Fruit fly (Drosophila melanogaster): ENCODE data around the gene Pdha.

Pdha gene

DNA sequence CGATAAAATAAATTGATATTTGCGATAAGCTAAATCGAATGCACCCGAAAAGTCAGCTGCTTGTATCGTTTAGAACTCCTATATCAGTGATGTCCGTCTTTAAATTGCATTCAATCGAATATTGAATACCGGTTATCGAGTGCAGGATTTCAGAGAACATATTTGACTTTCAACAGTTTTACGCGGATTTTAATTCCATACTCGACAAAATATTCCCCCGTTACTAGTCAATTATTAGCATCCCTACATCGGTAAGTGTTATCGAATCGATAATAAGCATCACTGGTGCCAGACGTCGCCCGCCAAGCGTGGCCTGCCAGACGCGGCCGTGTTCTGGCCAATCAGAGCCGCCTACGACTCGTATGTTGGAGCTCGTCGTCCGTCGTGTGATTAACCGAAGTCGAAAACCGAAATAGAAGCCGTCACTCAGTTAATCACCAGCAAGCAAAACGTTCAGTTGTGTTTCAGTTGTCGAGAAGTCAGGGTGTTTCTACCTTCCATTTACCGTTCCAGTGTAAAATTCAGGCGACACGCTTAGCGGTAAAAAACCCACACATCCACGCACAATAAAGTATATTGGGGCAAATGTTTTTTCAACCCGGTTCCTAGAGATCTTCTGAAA, 14.2 kb upstream of the Pdha start, which contains the start of gene ctp (continued):
- no peak for TF ChIP-seq CG2875 (GFP tag; optimal IDR thresholded peaks at IDR 0.05)
- TF ChIP-seq inv (GFP tag; IDR thresholded peaks at IDR 0.05; ENCODE audit: partially characterized antibody), result peak; percentile 43; the same call in 1 of the 2 replicates
- no peak for TF ChIP-seq Hey (tag; optimal IDR thresholded peaks at IDR 0.05)
- no peak for TF ChIP-seq CG2199 (GFP tag; IDR thresholded peaks at IDR 0.05)
- TF ChIP-seq Nf-YC (tag; optimal IDR thresholded peaks at IDR 0.05), result peak; percentile 100
- TF ChIP-seq pum (GFP tag; optimal IDR thresholded peaks at IDR 0.05), result peak; percentile 1
- TF ChIP-seq Med (GFP tag), result peak; percentile 88
- TF ChIP-seq gem (tag; optimal IDR thresholded peaks at IDR 0.05), result peak; percentile 55
- peak; percentile 34 for TF ChIP-seq CG8388 (GFP tag; optimal IDR thresholded peaks at IDR 0.05)
- TF ChIP-seq klu (GFP tag; IDR thresholded peaks at IDR 0.05), result peak; percentile 36; the same call in 1 of the 2 replicates
- TF ChIP-seq CG16779 (GFP tag; IDR thresholded peaks at IDR 0.05), result no peak
- no peak for TF ChIP-seq danr (GFP tag; IDR thresholded peaks at IDR 0.05)
- peak; percentile 35 for TF ChIP-seq eyg (GFP tag; optimal IDR thresholded peaks at IDR 0.05)
- TF ChIP-seq scrt (GFP tag; optimal IDR thresholded peaks at IDR 0.05), result peak; percentile 52
- TF ChIP-seq crc (GFP tag; optimal IDR thresholded peaks at IDR 0.05), result no peak
- no peak for TF ChIP-seq CG16815 (GFP tag; optimal IDR thresholded peaks at IDR 0.05)
- TF ChIP-seq HLH3B (GFP tag; IDR thresholded peaks at IDR 0.05), result peak; percentile 17; the same call in 1 of the 2 replicates
- TF ChIP-seq Trl (optimal IDR thresholded peaks at IDR 0.05), result no peak
- TF ChIP-seq Trl (GFP tag; optimal IDR thresholded peaks at IDR 0.05), result peak; percentile 48
- peak; percentile 12 for TF ChIP-seq ash1 (GFP tag; optimal IDR thresholded peaks at IDR 0.05)
- peak in 1 of 3 experiments; percentile 40 for TF ChIP-seq Stat92E (GFP tag; optimal IDR thresholded peaks at IDR 0.05)
- peak; percentile 13 for TF ChIP-seq org-1 (GFP tag; optimal IDR thresholded peaks at IDR 0.05)
- TF ChIP-seq CG33557 (GFP tag; optimal IDR thresholded peaks at IDR 0.05), result peak; percentile 19
- TF ChIP-seq CG18262 (tag; optimal IDR thresholded peaks at IDR 0.05), result peak; percentile 30
- TF ChIP-seq CG34422 (GFP tag; IDR thresholded peaks at IDR 0.05), result peak; percentile 67; the same call in 1 of the 3 replicates
- peak; percentile 58 for TF ChIP-seq bbx (GFP tag; IDR thresholded peaks at IDR 0.05; ENCODE audit: partially characterized antibody)
- TF ChIP-seq sd (tag; optimal IDR thresholded peaks at IDR 0.05), result peak; percentile 8
- TF ChIP-seq hb (GFP tag; IDR thresholded peaks at IDR 0.05; ENCODE audit: partially characterized antibody), result peak; percentile 69; the same call in 1 of the 3 replicates
- TF ChIP-seq CG6683 (GFP tag; optimal IDR thresholded peaks at IDR 0.05), result no peak
- no peak for TF ChIP-seq en (GFP tag; optimal IDR thresholded peaks at IDR 0.05)
- peak; percentile 25 for TF ChIP-seq dmrt11E (tag; optimal IDR thresholded peaks at IDR 0.05)
- peak; percentile 36 for TF ChIP-seq zf30C (GFP tag; optimal IDR thresholded peaks at IDR 0.05)
- TF ChIP-seq CG13775 (GFP tag; optimal IDR thresholded peaks at IDR 0.05), result peak; percentile 44
- TF ChIP-seq CG17829 (tag; optimal IDR thresholded peaks at IDR 0.05), result peak; percentile 56
- peak; percentile 49 for TF ChIP-seq CG14710 (tag; optimal IDR thresholded peaks at IDR 0.05)
- peak; percentile 91 for TF ChIP-seq sens (GFP tag)
- peak; percentile 35 for TF ChIP-seq Hr3 (GFP tag; optimal IDR thresholded peaks at IDR 0.05)
- peak; percentile 23 for TF ChIP-seq CG33213 (GFP tag; optimal IDR thresholded peaks at IDR 0.05)
- peak; percentile 3 for TF ChIP-seq CG30020 (tag; optimal IDR thresholded peaks at IDR 0.05)
- TF ChIP-seq shn (GFP tag; optimal IDR thresholded peaks at IDR 0.05), result peak; percentile 52
- TF ChIP-seq maf-S (GFP tag; optimal IDR thresholded peaks at IDR 0.05), result peak; percentile 23
- peak; percentile 40 for TF ChIP-seq CG12155 (GFP tag; optimal IDR thresholded peaks at IDR 0.05)
- peak in 1 of 2 experiments; percentile 59 for TF ChIP-seq tll (GFP tag; optimal IDR thresholded peaks at IDR 0.05)
- TF ChIP-seq ERR (GFP tag; optimal IDR thresholded peaks at IDR 0.05), result peak; percentile 34
- peak; percentile 53 for TF ChIP-seq mam (GFP tag; optimal IDR thresholded peaks at IDR 0.05)
- TF ChIP-seq Dbx (GFP tag; IDR thresholded peaks at IDR 0.05), result peak; percentile 66; the same call in 1 of the 3 replicates
- 0 out of 2 replicates have a peak, but pooled peaks have one; percentile 26 for TF ChIP-seq sisA (GFP tag; IDR thresholded peaks at IDR 0.05)
- peak; percentile 84 for TF ChIP-seq YL-1 (GFP tag; optimal IDR thresholded peaks at IDR 0.05)
- no peak for TF ChIP-seq CG10209 (GFP tag; optimal IDR thresholded peaks at IDR 0.05)
